Worm (Caenorhabditis elegans): Measurements from ENCODE around the gene W06D11.3.
A peak's percentile ranks its signal among the peaks of the same experiment; 100 is the strongest.

Gene W06D11.3

ce11 chrX:12298324-12298723 is at the start of gene W06D11.3:
Gene W06D11.3, plus strand, starts transcription at chrX:12298683.
- no peak for TF ChIP-seq elt-2 (tag; optimal IDR thresholded peaks at IDR 0.05)
- no peak for TF ChIP-seq unc-86 (tag; optimal IDR thresholded peaks at IDR 0.05)
- TF ChIP-seq K09A11.1 (tag; optimal IDR thresholded peaks at IDR 0.05; ENCODE audit: insufficient read depth) = no peak
- no peak for TF ChIP-seq dve-1 (tag; optimal IDR thresholded peaks at IDR 0.05)
- no peak for TF ChIP-seq ets-4 (tag; optimal IDR thresholded peaks at IDR 0.05)
- no peak for TF ChIP-seq ztf-16 (tag; optimal IDR thresholded peaks at IDR 0.05)
- TF ChIP-seq ttx-3 (tag; optimal IDR thresholded peaks at IDR 0.05) = no peak
- TF ChIP-seq rnt-1 (tag; optimal IDR thresholded peaks at IDR 0.05) = no peak
- no peak for TF ChIP-seq fax-1 (tag; optimal IDR thresholded peaks at IDR 0.05)
- TF ChIP-seq ceh-31 (tag; optimal IDR thresholded peaks at IDR 0.05) = no peak
- no peak for TF ChIP-seq zip-5 (tag; optimal IDR thresholded peaks at IDR 0.05)
- no peak for TF ChIP-seq pqm-1 (tag; optimal IDR thresholded peaks at IDR 0.05)
- no peak for TF ChIP-seq ceh-45 (GFP tag; IDR thresholded peaks at IDR 0.05)
- no peak for TF ChIP-seq nhr-11 (tag; optimal IDR thresholded peaks at IDR 0.05)
- no peak for TF ChIP-seq tbx-7 (tag; optimal IDR thresholded peaks at IDR 0.05)
- TF ChIP-seq unc-42 (tag; optimal IDR thresholded peaks at IDR 0.05) = no peak
- no peak for TF ChIP-seq hlh-30 (tag; optimal IDR thresholded peaks at IDR 0.05; ENCODE audit: insufficient read depth)
- no peak for TF ChIP-seq ceh-34 (tag; optimal IDR thresholded peaks at IDR 0.05)

ce11 chrX:12252189-12252588 is 46.3 kb upstream of the W06D11.3 start:
- TF ChIP-seq ceh-31 (tag; optimal IDR thresholded peaks at IDR 0.05) = no peak
- TF ChIP-seq unc-42 (tag; optimal IDR thresholded peaks at IDR 0.05) = peak; percentile 45
- no peak for TF ChIP-seq hlh-30 (tag; optimal IDR thresholded peaks at IDR 0.05; ENCODE audit: insufficient read depth)

ce11 chrX:12256594-12257048 is 41.9 kb upstream of the W06D11.3 start, which contains the start of gene E01G6.2:
Gene E01G6.2, plus strand, starts transcription at chrX:12256644.
- TF ChIP-seq pqm-1 (tag; optimal IDR thresholded peaks at IDR 0.05) = no peak
- no peak for TF ChIP-seq hlh-13 (GFP tag; optimal IDR thresholded peaks at IDR 0.05)
- no peak for TF ChIP-seq ztf-16 (tag; optimal IDR thresholded peaks at IDR 0.05)
- TF ChIP-seq hlh-6 (tag; optimal IDR thresholded peaks at IDR 0.05) = no peak
- TF ChIP-seq ceh-6 (GFP tag; optimal IDR thresholded peaks at IDR 0.05) = no peak
- TF ChIP-seq che-1 (tag; optimal IDR thresholded peaks at IDR 0.05) = no peak
- no peak for TF ChIP-seq mec-3 (tag; optimal IDR thresholded peaks at IDR 0.05; ENCODE audit: borderline replicate concordance)
- no peak for TF ChIP-seq sox-2 (GFP tag; IDR thresholded peaks at IDR 0.05)
- no peak for TF ChIP-seq unc-55 (GFP tag; optimal IDR thresholded peaks at IDR 0.05)
- TF ChIP-seq ceh-34 (tag; optimal IDR thresholded peaks at IDR 0.05) = no peak

- TF ChIP-seq pha-2 (tag; optimal IDR thresholded peaks at IDR 0.05) (no peak), gmeb-2 (tag; optimal IDR thresholded peaks at IDR 0.05) (no peak), ceh-48 (tag; optimal IDR thresholded peaks at IDR 0.05) (no peak), hlh-8 (tag; optimal IDR thresholded peaks at IDR 0.05) (no peak), hlh-6 (tag; optimal IDR thresholded peaks at IDR 0.05) (no peak), hlh-30 (tag; optimal IDR thresholded peaks at IDR 0.05; ENCODE audit: insufficient read depth) (no peak), ttx-3 (tag; optimal IDR thresholded peaks at IDR 0.05) (no peak), nhr-11 (tag; optimal IDR thresholded peaks at IDR 0.05) (no peak), ets-4 (tag; optimal IDR thresholded peaks at IDR 0.05) (no peak), ceh-34 (tag; optimal IDR thresholded peaks at IDR 0.05) (no peak), lim-6 (tag; optimal IDR thresholded peaks at IDR 0.05) (no peak), ztf-16 (tag; optimal IDR thresholded peaks at IDR 0.05) (no peak), fkh-6 (tag; optimal IDR thresholded peaks at IDR 0.05) (no peak), ahr-1 (tag; optimal IDR thresholded peaks at IDR 0.05) (no peak), ceh-2 (tag; optimal IDR thresholded peaks at IDR 0.05) (no peak), nhr-232 (tag; optimal IDR thresholded peaks at IDR 0.05) (no peak), ceh-24 (tag; optimal IDR thresholded peaks at IDR 0.05) (no peak)
These were observed 38.0 kb upstream of the W06D11.3 start, which contains the start of gene E01G6.1 for ce11 chrX:12260381-12260931. Gene E01G6.1, plus strand, starts transcription at chrX:12260881.
